Worm (Caenorhabditis elegans): ENCODE data around the gene his-4.

DNA sequence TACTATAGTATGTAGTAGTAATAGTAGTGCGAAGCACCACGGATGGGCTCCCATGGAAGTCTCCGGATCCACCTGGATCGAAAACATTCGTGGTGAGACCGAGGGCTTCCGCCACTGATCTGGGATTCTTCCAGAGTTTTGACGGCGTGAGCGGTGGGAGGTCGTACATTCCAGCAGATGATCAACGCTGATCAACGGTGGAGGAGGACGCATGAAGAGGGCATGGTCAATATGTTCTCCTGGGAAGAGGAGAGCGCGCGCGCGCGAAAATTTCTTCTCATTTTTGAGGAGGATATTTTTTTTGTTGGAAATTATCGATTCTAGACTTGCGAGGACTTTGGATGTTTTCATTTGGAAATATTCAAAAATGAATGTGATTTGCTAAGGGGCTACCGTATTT, 6.8 kb downstream of the his-4 start:
- TF ChIP-seq nhr-25 (tag; optimal IDR thresholded peaks at IDR 0.05), result no peak
- TF ChIP-seq sma-3 (GFP tag; optimal IDR thresholded peaks at IDR 0.05), result no peak
- no peak for TF ChIP-seq nhr-11 (tag; optimal IDR thresholded peaks at IDR 0.05)
- TF ChIP-seq lin-11 (tag; optimal IDR thresholded peaks at IDR 0.05), result no peak
- no peak for TF ChIP-seq lin-39 (tag; optimal IDR thresholded peaks at IDR 0.05)
- TF ChIP-seq snpc-4 (tag; optimal IDR thresholded peaks at IDR 0.05), result no peak
- TF ChIP-seq skn-1 (tag; optimal IDR thresholded peaks at IDR 0.05), result no peak
- no peak for TF ChIP-seq lsy-2 (tag; optimal IDR thresholded peaks at IDR 0.05)
- TF ChIP-seq nhr-10 (tag; optimal IDR thresholded peaks at IDR 0.05), result no peak

Measured in whole organism, L2 larva.